Worm (Caenorhabditis elegans) whole organism, late embryonic: ENCODE measurements around the gene W09C2.10.

ENCODE experiments used
- Y22D7AL.16 ChIP-seq: sonication (generic microtip); optimal IDR thresholded peaks from 2 replicates; lab custom pipeline; 2016; ENCODE audit warnings: missing genetic modification characterization, missing compliant biosample characterization
- ama-1 ChIP-seq: fragments of 150-350 bp; optimal IDR thresholded peaks from 2 replicates; lab custom pipeline; 2014
- ceh-48 ChIP-seq: sonication (generic microtip); optimal IDR thresholded peaks from 2 replicates; lab custom pipeline; 2016; ENCODE audit warnings: missing genetic modification characterization, inconsistent platforms, missing compliant biosample characterization
- ceh-6 ChIP-seq: fragments of 200-800 bp; sonication (Bioruptor generic); optimal IDR thresholded peaks from 2 replicates; lab custom pipeline; 2018; ENCODE audit warnings: mild to moderate bottlenecking, missing genetic modification characterization, missing compliant biosample characterization
- che-1 ChIP-seq: sonication (generic microtip); optimal IDR thresholded peaks from 2 replicates; lab custom pipeline; 2016; ENCODE audit warnings: mild to moderate bottlenecking, missing genetic modification characterization, missing compliant biosample characterization
- dve-1 ChIP-seq: sonication (generic microtip); optimal IDR thresholded peaks from 2 replicates; lab custom pipeline; 2017; ENCODE audit warnings: antibody characterized with exemption, mild to moderate bottlenecking, missing genetic modification characterization, missing compliant biosample characterization
- fkh-6 ChIP-seq: sonication (generic microtip); optimal IDR thresholded peaks from 2 replicates; lab custom pipeline; 2016; ENCODE audit warnings: missing genetic modification characterization, missing compliant biosample characterization
- gmeb-2 ChIP-seq: sonication (generic microtip); optimal IDR thresholded peaks from 2 replicates; lab custom pipeline; 2016; ENCODE audit warnings: missing genetic modification characterization, inconsistent platforms, missing compliant biosample characterization
- hlh-30 ChIP-seq: sonication (generic microtip); optimal IDR thresholded peaks from 2 replicates; lab custom pipeline; 2017; ENCODE audit warnings: antibody characterized with exemption, missing genetic modification characterization, missing compliant biosample characterization; ENCODE audit not compliant: insufficient read depth
- nfya-1 ChIP-seq: sonication (generic microtip); optimal IDR thresholded peaks from 2 replicates; lab custom pipeline; 2017; ENCODE audit warnings: missing genetic modification characterization, mild to moderate bottlenecking, missing compliant biosample characterization, antibody characterized with exemption, moderate library complexity
- nhr-11 ChIP-seq: fragments of 150-350 bp; optimal IDR thresholded peaks from 2 replicates; lab custom pipeline; 2014; ENCODE audit warnings: missing biosample characterization, missing genetic modification characterization
- rnt-1 ChIP-seq: sonication (generic microtip); optimal IDR thresholded peaks from 2 replicates; lab custom pipeline; 2016; ENCODE audit warnings: missing genetic modification characterization, missing compliant biosample characterization

ce11 chrIV:9614695-9615094 is 10.2 kb downstream of the W09C2.10 start, which contains the start of gene elt-1:
- TF ChIP-seq nfya-1 (tag; lab: Kevin White, UChicago), result no peak
- no peak for TF ChIP-seq gmeb-2 (tag; lab: Kevin White, UChicago)
- TF ChIP-seq hlh-30 (tag; lab: Kevin White, UChicago), result no peak
- TF ChIP-seq Y22D7AL.16 (tag; lab: Kevin White, UChicago), result no peak
- no peak for TF ChIP-seq ceh-48 (tag; lab: Kevin White, UChicago)
- no peak for TF ChIP-seq dve-1
- TF ChIP-seq ceh-6 (GFP tag; lab: Kevin White, UChicago), result no peak
- no peak for TF ChIP-seq fkh-6 (tag; lab: Kevin White, UChicago)
- TF ChIP-seq nhr-11 (tag; lab: Kevin White, UChicago), result no peak
- TF ChIP-seq ama-1 (lab: Kevin White, UChicago), result no peak
- no peak for TF ChIP-seq rnt-1 (tag; lab: Kevin White, UChicago)
- no peak for TF ChIP-seq che-1 (tag; lab: Kevin White, UChicago)
